4 fruit fly cellular contexts compared by ENCODE assay signal in the genomic region with DNA sequence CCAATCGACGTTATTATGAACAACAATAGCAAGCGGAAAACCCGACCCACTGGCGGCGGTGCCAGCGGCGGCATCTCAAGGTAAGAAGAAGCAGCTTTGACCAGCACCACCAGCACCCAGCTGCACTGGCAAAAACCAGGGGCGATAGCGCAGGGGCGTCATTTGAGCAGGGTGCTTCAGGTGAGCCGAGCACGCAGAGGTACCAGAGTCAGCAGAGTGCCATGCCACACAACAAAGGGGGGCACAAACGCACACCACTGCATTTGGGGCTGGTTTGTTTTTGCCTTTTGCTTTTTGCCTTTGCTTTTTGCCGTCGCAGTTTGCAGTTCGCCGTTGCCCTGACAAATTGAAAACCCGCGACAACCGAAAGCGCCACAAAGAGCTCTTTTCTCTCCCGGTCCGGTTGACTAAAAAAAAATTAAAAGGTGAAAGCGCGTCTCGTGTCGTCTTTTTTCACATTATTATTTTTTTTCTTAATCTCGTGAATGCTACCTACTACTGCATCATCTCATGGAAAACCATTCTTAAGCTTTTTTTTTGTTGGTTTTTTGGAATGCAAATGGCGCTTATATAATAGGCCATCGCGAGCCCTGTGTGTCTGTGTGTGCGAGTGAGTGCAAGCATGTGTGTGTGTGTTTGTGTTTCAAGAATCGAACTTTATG.
TF ChIP-seq lines count a peak whose summit lies in the region.

No protein-coding gene starts in this region.

- no peak for TF ChIP-seq CTCF in whole organism, embryonic (GFP tag; optimal IDR thresholded peaks at IDR 0.05; lab: Kevin White, UChicago)

TF ChIP-seq in whole organism, embryonic, 481 proteins besides CTCF, POLR2A, EP300 and RAD21 (continues in another document):
- peak; percentile 35; the same call in 1 of the 2 replicates for TF ChIP-seq HLH3B (GFP tag; IDR thresholded peaks at IDR 0.05; lab: Robert Waterston, UW)
- TF ChIP-seq CG5953 (GFP tag; IDR thresholded peaks at IDR 0.05; lab: Robert Waterston, UW), result 0 out of 2 replicates have a peak, but pooled peaks have one; percentile 8
- TF ChIP-seq dpn (GFP tag; optimal IDR thresholded peaks at IDR 0.05; lab: Kevin White, UChicago), result peak in 1 of 2 experiments; percentile 18
- no peak for TF ChIP-seq D19A (tag; optimal IDR thresholded peaks at IDR 0.05; lab: Kevin White, UChicago)
- TF ChIP-seq sisA (GFP tag; IDR thresholded peaks at IDR 0.05; lab: Robert Waterston, UW), result peak; percentile 41; the same call in 1 of the 2 replicates
- TF ChIP-seq da (GFP tag; optimal IDR thresholded peaks at IDR 0.05; lab: Kevin White, UChicago), result no peak
- TF ChIP-seq CG1603 (tag; optimal IDR thresholded peaks at IDR 0.05; lab: Kevin White, UChicago), result peak; percentile 9
- TF ChIP-seq CG10565 (GFP tag; optimal IDR thresholded peaks at IDR 0.05; lab: Kevin White, UChicago), result no peak
- TF ChIP-seq CG2889 (GFP tag; IDR thresholded peaks at IDR 0.05; lab: Robert Waterston, UW), result no peak
- no peak for TF ChIP-seq Doc2 (GFP tag; IDR thresholded peaks at IDR 0.05; lab: Robert Waterston, UW)
- no peak for TF ChIP-seq CG30403 (GFP tag; optimal IDR thresholded peaks at IDR 0.05; lab: Kevin White, UChicago)
- no peak for TF ChIP-seq prd (optimal IDR thresholded peaks at IDR 0.05; lab: Kevin White, UChicago)
- TF ChIP-seq prd (GFP tag; IDR thresholded peaks at IDR 0.05; lab: Robert Waterston, UW), result peak; percentile 23; the same call in 1 of the 3 replicates
- TF ChIP-seq zfh1 (GFP tag; IDR thresholded peaks at IDR 0.05; lab: Robert Waterston, UW), result peak; percentile 36; the same call in 1 of the 3 replicates
- no peak for TF ChIP-seq trh (GFP tag; optimal IDR thresholded peaks at IDR 0.05; lab: Kevin White, UChicago)
- TF ChIP-seq Fer2 (tag; optimal IDR thresholded peaks at IDR 0.05; lab: Kevin White, UChicago), result no peak
- TF ChIP-seq ttk (GFP tag; IDR thresholded peaks at IDR 0.05; lab: Robert Waterston, UW), result peak; percentile 32; the same call in 1 of the 2 replicates
- TF ChIP-seq aop (GFP tag; IDR thresholded peaks at IDR 0.05; lab: Robert Waterston, UW), result no peak
- peak; percentile 59 for TF ChIP-seq Med (GFP tag; lab: Kevin White, UChicago)
- TF ChIP-seq Lim3 (GFP tag; IDR thresholded peaks at IDR 0.05; lab: Robert Waterston, UW), result no peak

TF ChIP-seq in whole organism, prepupa, 60 proteins besides CTCF, POLR2A, EP300 and RAD21 (continues in another document):
- TF ChIP-seq Sox14 (GFP tag; optimal IDR thresholded peaks at IDR 0.05; lab: Kevin White, UChicago), result peak; percentile 25
- TF ChIP-seq achi (GFP tag; optimal IDR thresholded peaks at IDR 0.05; lab: Kevin White, UChicago), result peak; percentile 20
- peak; percentile 14 for TF ChIP-seq esn (GFP tag; optimal IDR thresholded peaks at IDR 0.05; lab: Kevin White, UChicago)
- TF ChIP-seq CG7368 (GFP tag; optimal IDR thresholded peaks at IDR 0.05; lab: Kevin White, UChicago), result peak; percentile 4
- no peak for TF ChIP-seq CG6792 (GFP tag; optimal IDR thresholded peaks at IDR 0.05; lab: Kevin White, UChicago)
- no peak for TF ChIP-seq CG8632 (GFP tag; optimal IDR thresholded peaks at IDR 0.05; lab: Kevin White, UChicago)
- no peak for TF ChIP-seq fkh (GFP tag; optimal IDR thresholded peaks at IDR 0.05; lab: Kevin White, UChicago)
- TF ChIP-seq CG16779 (tag; optimal IDR thresholded peaks at IDR 0.05; lab: Kevin White, UChicago), result no peak
- TF ChIP-seq topi (GFP tag; optimal IDR thresholded peaks at IDR 0.05; lab: Kevin White, UChicago), result peak; percentile 32
- peak; percentile 79 for TF ChIP-seq svp (GFP tag; lab: Kevin White, UChicago)
- TF ChIP-seq CG8319 (GFP tag; optimal IDR thresholded peaks at IDR 0.05; lab: Kevin White, UChicago), result no peak
- TF ChIP-seq cyc (GFP tag; optimal IDR thresholded peaks at IDR 0.05; lab: Kevin White, UChicago), result peak; percentile 41
- peak; percentile 38 for TF ChIP-seq Hr4 (GFP tag; optimal IDR thresholded peaks at IDR 0.05; lab: Kevin White, UChicago)
- TF ChIP-seq net (GFP tag; optimal IDR thresholded peaks at IDR 0.05; lab: Kevin White, UChicago), result peak; percentile 23
- TF ChIP-seq Hr39 (GFP tag; optimal IDR thresholded peaks at IDR 0.05; lab: Kevin White, UChicago), result no peak
- TF ChIP-seq CG3919 (GFP tag; optimal IDR thresholded peaks at IDR 0.05; lab: Kevin White, UChicago), result peak; percentile 52
- TF ChIP-seq fd85E (GFP tag; optimal IDR thresholded peaks at IDR 0.05; lab: Kevin White, UChicago), result no peak
- no peak for TF ChIP-seq Sox102F (GFP tag; optimal IDR thresholded peaks at IDR 0.05; lab: Kevin White, UChicago)
- TF ChIP-seq Hr38 (GFP tag; optimal IDR thresholded peaks at IDR 0.05; lab: Kevin White, UChicago), result no peak
- no peak for TF ChIP-seq acj6 (GFP tag; optimal IDR thresholded peaks at IDR 0.05; lab: Kevin White, UChicago)
- TF ChIP-seq CG6854 (GFP tag; optimal IDR thresholded peaks at IDR 0.05; lab: Kevin White, UChicago), result no peak
- TF ChIP-seq CG9139 (GFP tag; optimal IDR thresholded peaks at IDR 0.05; lab: Kevin White, UChicago), result no peak

TF ChIP-seq in whole organism, pupa, 21 proteins besides CTCF, POLR2A, EP300 and RAD21:
- peak; percentile 54; the same call in 1 of the 2 replicates for TF ChIP-seq rn (GFP tag; IDR thresholded peaks at IDR 0.05; lab: Robert Waterston, UW)
- TF ChIP-seq CG32121 (GFP tag; IDR thresholded peaks at IDR 0.05; lab: Robert Waterston, UW), result peak; percentile 69
- TF ChIP-seq CG10348 (GFP tag; IDR thresholded peaks at IDR 0.05; lab: Robert Waterston, UW), result 0 out of 2 replicates have a peak, but pooled peaks have one; percentile 17
- TF ChIP-seq CG4496 (GFP tag; IDR thresholded peaks at IDR 0.05; lab: Robert Waterston, UW), result no peak
- no peak for TF ChIP-seq CG12605 (GFP tag; IDR thresholded peaks at IDR 0.05; lab: Robert Waterston, UW)
- TF ChIP-seq Ets98B (GFP tag; IDR thresholded peaks at IDR 0.05; lab: Robert Waterston, UW), result peak; percentile 74; the same call in 1 of the 2 replicates
- TF ChIP-seq CG34367 (tag; optimal IDR thresholded peaks at IDR 0.05; lab: Kevin White, UChicago), result no peak
- no peak for TF ChIP-seq CG8159 (tag; optimal IDR thresholded peaks at IDR 0.05; lab: Kevin White, UChicago)
- no peak for TF ChIP-seq CG9948 (tag; optimal IDR thresholded peaks at IDR 0.05; lab: Kevin White, UChicago)
- no peak for TF ChIP-seq D1 (tag; optimal IDR thresholded peaks at IDR 0.05; lab: Kevin White, UChicago)
- peak; percentile 27 for TF ChIP-seq CG13204 (GFP tag; optimal IDR thresholded peaks at IDR 0.05; lab: Kevin White, UChicago)
- no peak for TF ChIP-seq CG15710 (tag; optimal IDR thresholded peaks at IDR 0.05; lab: Kevin White, UChicago)
- peak; percentile 75 for TF ChIP-seq fd96Ca (GFP tag; IDR thresholded peaks at IDR 0.05; lab: Robert Waterston, UW)
- no peak for TF ChIP-seq EcR (GFP tag; optimal IDR thresholded peaks at IDR 0.05; lab: Kevin White, UChicago)
- no peak for TF ChIP-seq CG17806 (tag; optimal IDR thresholded peaks at IDR 0.05; lab: Kevin White, UChicago)
- TF ChIP-seq Pif1B (GFP tag; optimal IDR thresholded peaks at IDR 0.05; lab: Kevin White, UChicago), result peak; percentile 0
- no peak for TF ChIP-seq CG8301 (tag; optimal IDR thresholded peaks at IDR 0.05; lab: Kevin White, UChicago)
- no peak for TF ChIP-seq Snoo (tag; optimal IDR thresholded peaks at IDR 0.05; lab: Kevin White, UChicago)
- TF ChIP-seq Pif1A (GFP tag; optimal IDR thresholded peaks at IDR 0.05; lab: Kevin White, UChicago), result peak; percentile 29
- TF ChIP-seq gl (tag; optimal IDR thresholded peaks at IDR 0.05; lab: Kevin White, UChicago), result no peak
- peak; percentile 16 for TF ChIP-seq CG14655 (GFP tag; optimal IDR thresholded peaks at IDR 0.05; lab: Kevin White, UChicago)

TF ChIP-seq in whole organism, wandering third instar larva, 38 proteins besides CTCF, POLR2A, EP300 and RAD21 (continues in another document):
- TF ChIP-seq usp (GFP tag; optimal IDR thresholded peaks at IDR 0.05; lab: Kevin White, UChicago), result no peak
- no peak for TF ChIP-seq dsf (GFP tag; optimal IDR thresholded peaks at IDR 0.05; lab: Kevin White, UChicago; ENCODE audit: borderline replicate concordance)
- TF ChIP-seq ey (GFP tag; optimal IDR thresholded peaks at IDR 0.05; lab: Kevin White, UChicago), result peak; percentile 16
- no peak for TF ChIP-seq GATAd (GFP tag; optimal IDR thresholded peaks at IDR 0.05; lab: Kevin White, UChicago)
- no peak for TF ChIP-seq sv (GFP tag; optimal IDR thresholded peaks at IDR 0.05; lab: Kevin White, UChicago)
- peak; percentile 1 for TF ChIP-seq brk (GFP tag; optimal IDR thresholded peaks at IDR 0.05; lab: Kevin White, UChicago)
- peak; percentile 34 for TF ChIP-seq Hr83 (GFP tag; optimal IDR thresholded peaks at IDR 0.05; lab: Kevin White, UChicago; ENCODE audit: poor library complexity, severe bottlenecking)
- TF ChIP-seq pan (optimal IDR thresholded peaks at IDR 0.05; lab: Kevin White, UChicago), result no peak
- TF ChIP-seq dl (GFP tag; optimal IDR thresholded peaks at IDR 0.05; lab: Kevin White, UChicago; ENCODE audit: insufficient read depth in 1 of 2, partially characterized antibody in 2 of 2), result no peak
- TF ChIP-seq OdsH (GFP tag; optimal IDR thresholded peaks at IDR 0.05; lab: Kevin White, UChicago), result no peak
- peak in 1 of 2 experiments; percentile 29 for TF ChIP-seq foxo (GFP tag; optimal IDR thresholded peaks at IDR 0.05; lab: Kevin White, UChicago)
- no peak for TF ChIP-seq CrebA (GFP tag; optimal IDR thresholded peaks at IDR 0.05; lab: Kevin White, UChicago; ENCODE audit: borderline replicate concordance)
- no peak for TF ChIP-seq tai (GFP tag; optimal IDR thresholded peaks at IDR 0.05; lab: Kevin White, UChicago)
- TF ChIP-seq HLH106 (tag; optimal IDR thresholded peaks at IDR 0.05; lab: Kevin White, UChicago), result peak; percentile 1
- TF ChIP-seq psq (GFP tag; optimal IDR thresholded peaks at IDR 0.05; lab: Kevin White, UChicago), result no peak
- peak; percentile 34 for TF ChIP-seq h (GFP tag; optimal IDR thresholded peaks at IDR 0.05; lab: Kevin White, UChicago)
- TF ChIP-seq Myc (optimal IDR thresholded peaks at IDR 0.05; lab: Kevin White, UChicago), result no peak
- TF ChIP-seq CG9705 (GFP tag; optimal IDR thresholded peaks at IDR 0.05; lab: Kevin White, UChicago), result no peak
- no peak for TF ChIP-seq Rel (GFP tag; optimal IDR thresholded peaks at IDR 0.05; lab: Kevin White, UChicago)
- no peak for TF ChIP-seq Rel (tag; optimal IDR thresholded peaks at IDR 0.05; lab: Kevin White, UChicago)
- no peak for TF ChIP-seq Abd-B (GFP tag; optimal IDR thresholded peaks at IDR 0.05; lab: Kevin White, UChicago)
- TF ChIP-seq jim (GFP tag; optimal IDR thresholded peaks at IDR 0.05; lab: Kevin White, UChicago), result no peak
- no peak for TF ChIP-seq dmrt93B (GFP tag; optimal IDR thresholded peaks at IDR 0.05; lab: Kevin White, UChicago)
- TF ChIP-seq Vsx2 (GFP tag; optimal IDR thresholded peaks at IDR 0.05; lab: Kevin White, UChicago; ENCODE audit: partially characterized antibody), result no peak
- no peak for TF ChIP-seq Sp1 (GFP tag; optimal IDR thresholded peaks at IDR 0.05; lab: Kevin White, UChicago)
- TF ChIP-seq sage (GFP tag; optimal IDR thresholded peaks at IDR 0.05; lab: Kevin White, UChicago), result no peak
- no peak for TF ChIP-seq Hnf4 (GFP tag; optimal IDR thresholded peaks at IDR 0.05; lab: Kevin White, UChicago)
- TF ChIP-seq fru (GFP tag; optimal IDR thresholded peaks at IDR 0.05; lab: Kevin White, UChicago), result peak; percentile 27
